Worm (Caenorhabditis elegans): ENCODE measurements around the gene Y32G9A.5.
A peak's percentile ranks its signal among the peaks of the same experiment; 100 is the strongest.

Gene Y32G9A.5

DNA sequence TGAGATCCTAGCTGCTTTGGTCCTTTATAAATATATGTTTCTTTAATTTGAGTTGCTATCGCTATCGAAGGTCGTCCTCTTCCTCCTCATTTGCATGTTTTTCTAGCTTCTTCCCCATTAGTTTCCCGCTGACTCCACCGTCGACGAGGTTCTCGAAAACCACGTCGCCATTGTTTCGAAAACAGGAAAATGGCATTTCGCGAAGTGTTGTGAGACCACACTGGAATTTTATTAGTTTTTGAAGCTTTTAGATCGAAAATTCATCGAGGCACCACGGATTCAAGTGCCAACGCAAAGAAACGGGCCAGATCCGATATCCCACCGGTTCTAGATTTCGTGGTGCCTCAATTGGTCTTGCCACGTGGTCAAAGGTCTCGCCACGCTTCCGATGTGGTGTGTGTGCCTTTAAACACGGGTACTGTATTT lies 36.9 kb upstream of the Y32G9A.5 start (continued):
- TF ChIP-seq ces-1 (GFP tag; optimal IDR thresholded peaks at IDR 0.05) = no peak
- TF ChIP-seq nhr-77 (tag; optimal IDR thresholded peaks at IDR 0.05) = no peak
- no peak for TF ChIP-seq nhr-76 (tag; optimal IDR thresholded peaks at IDR 0.05)
- no peak for TF ChIP-seq sdz-12 (GFP tag; optimal IDR thresholded peaks at IDR 0.05)
- TF ChIP-seq daf-19 (GFP tag; conservative IDR thresholded peaks at IDR 0.05) = no peak
- no peak for TF ChIP-seq madf-9 (GFP tag; conservative IDR thresholded peaks at IDR 0.05)
- TF ChIP-seq Y5F2A.4 (GFP tag; optimal IDR thresholded peaks at IDR 0.05) = no peak
- TF ChIP-seq tra-1 (GFP tag; IDR thresholded peaks at IDR 0.05) = no peak
- no peak for TF ChIP-seq lin-15B (tag; optimal IDR thresholded peaks at IDR 0.05)
- TF ChIP-seq mes-2 (tag; optimal IDR thresholded peaks at IDR 0.05; ENCODE audit: poor library complexity, severe bottlenecking) = peak; percentile 18
- no peak for TF ChIP-seq jun-1 (tag; optimal IDR thresholded peaks at IDR 0.05)
- TF ChIP-seq mep-1 (tag; optimal IDR thresholded peaks at IDR 0.05) = no peak
- TF ChIP-seq aha-1 (tag) = no peak
- no peak for TF ChIP-seq gei-8 (GFP tag; optimal IDR thresholded peaks at IDR 0.05)
- TF ChIP-seq nhr-111 (GFP tag; optimal IDR thresholded peaks at IDR 0.05) = no peak
- TF ChIP-seq zip-11 (GFP tag; IDR thresholded peaks at IDR 0.05) = no peak
- TF ChIP-seq zfp-3 (GFP tag; conservative IDR thresholded peaks at IDR 0.05) = no peak
- TF ChIP-seq daf-12 (tag; optimal IDR thresholded peaks at IDR 0.05) = no peak
- TF ChIP-seq ctbp-1 (GFP tag; IDR thresholded peaks at IDR 0.05) = no peak
- no peak for TF ChIP-seq fkh-10 (GFP tag; optimal IDR thresholded peaks at IDR 0.05)
- 0 out of 2 replicates have a peak, but pooled peaks have one; percentile 22 for TF ChIP-seq F44E2.7 (GFP tag; IDR thresholded peaks at IDR 0.05)
- TF ChIP-seq ZK546.5 (tag; optimal IDR thresholded peaks at IDR 0.05) = no peak
- no peak for TF ChIP-seq lin-29 (GFP tag; IDR thresholded peaks at IDR 0.05)
- no peak for TF ChIP-seq nhr-10 (tag; optimal IDR thresholded peaks at IDR 0.05)
- TF ChIP-seq lin-1 (GFP tag; IDR thresholded peaks at IDR 0.05) = no peak
- no peak for TF ChIP-seq Y75B8A.6 (GFP tag; IDR thresholded peaks at IDR 0.05)
- TF ChIP-seq lin-13 (GFP tag; optimal IDR thresholded peaks at IDR 0.05) = no peak
- no peak for TF ChIP-seq lir-3 (tag; optimal IDR thresholded peaks at IDR 0.05)
- TF ChIP-seq pqm-1 (tag; optimal IDR thresholded peaks at IDR 0.05) = no peak
- TF ChIP-seq nhr-41 (GFP tag; IDR thresholded peaks at IDR 0.05) = no peak
- peak; percentile 14 for TF ChIP-seq dpl-1 (GFP tag; optimal IDR thresholded peaks at IDR 0.05)
- TF ChIP-seq egl-43 (GFP tag; IDR thresholded peaks at IDR 0.05) = no peak
- TF ChIP-seq lin-39 (tag; optimal IDR thresholded peaks at IDR 0.05) = no peak
- no peak for TF ChIP-seq spr-1 (tag; optimal IDR thresholded peaks at IDR 0.05)
- TF ChIP-seq lin-38 (GFP tag; IDR thresholded peaks at IDR 0.05) = peak; percentile 67
- TF ChIP-seq tag-97 (GFP tag; IDR thresholded peaks at IDR 0.05) = no peak

ce11 chrV:1871768-1872296 lies 35.6 kb upstream of the Y32G9A.5 start, which contains the start of the genes T10B5.4 and cct-7:
Gene T10B5.4 (minus strand): TSS chrV:1871807.
Gene cct-7 (plus strand): TSS chrV:1872246.
- TF ChIP-seq lin-15B (tag; optimal IDR thresholded peaks at IDR 0.05) (peak; percentile 25), dmd-9 (GFP tag; IDR thresholded peaks at IDR 0.05) (no peak), hlh-30 (tag; optimal IDR thresholded peaks at IDR 0.05; ENCODE audit: insufficient read depth) (peak; percentile 91), hif-1 (tag; optimal IDR thresholded peaks at IDR 0.05) (peak in 1 of 2 experiments; percentile 90), nhr-77 (tag; optimal IDR thresholded peaks at IDR 0.05) (peak; percentile 90), nhr-111 (GFP tag; optimal IDR thresholded peaks at IDR 0.05) (no peak), nhr-41 (GFP tag; IDR thresholded peaks at IDR 0.05) (no peak), cey-2 (tag; optimal IDR thresholded peaks at IDR 0.05; ENCODE audit: borderline replicate concordance, insufficient read depth) (no peak), lin-29 (GFP tag; IDR thresholded peaks at IDR 0.05) (no peak), F37D6.2 (tag; optimal IDR thresholded peaks at IDR 0.05) (peak; percentile 89), F10B5.3 (tag; optimal IDR thresholded peaks at IDR 0.05) (no peak), ces-1 (GFP tag; optimal IDR thresholded peaks at IDR 0.05) (no peak), nhr-28 (tag; optimal IDR thresholded peaks at IDR 0.05) (peak; percentile 66), Y105C5A.15 (GFP tag; IDR thresholded peaks at IDR 0.05) (no peak), ama-1 (optimal IDR thresholded peaks at IDR 0.05) (no peak), ZK337.2 (GFP tag; IDR thresholded peaks at IDR 0.05) (peak; percentile 63; the same call in 1 of the 2 replicates), mep-1 (tag; optimal IDR thresholded peaks at IDR 0.05) (peak; percentile 93), fkh-10 (GFP tag; optimal IDR thresholded peaks at IDR 0.05) (peak; percentile 98), ceh-32 (tag; optimal IDR thresholded peaks at IDR 0.05; ENCODE audit: poor library complexity) (no peak), lin-1 (GFP tag; IDR thresholded peaks at IDR 0.05) (0 out of 2 replicates have a peak, but pooled peaks have one; percentile 22), ceh-44 (GFP tag; IDR thresholded peaks at IDR 0.05) (peak; percentile 60; the same call in 1 of the 2 replicates), php-3 (GFP tag; IDR thresholded peaks at IDR 0.05) (0 out of 2 replicates have a peak, but pooled peaks have one; percentile 45), mdt-29 (GFP tag; IDR thresholded peaks at IDR 0.05) (peak; percentile 67)
